Fruit fly (Drosophila melanogaster) whole organism, adult: ENCODE measurements around the gene CG12811.

Experiments used
- CG11617 ChIP-seq: fragments of 200-800 bp; sonication (Bioruptor generic); optimal IDR thresholded peaks from 2 replicates; lab custom pipeline; 2017; ENCODE audit warnings: mild to moderate bottlenecking, missing biosample characterization, missing genetic modification reagents, missing genetic modification characterization
- CG12768 ChIP-seq: fragments of 200-800 bp; sonication (Bioruptor generic); optimal IDR thresholded peaks from 2 replicates; lab custom pipeline; 2017; ENCODE audit warnings: missing biosample characterization, missing genetic modification characterization, mild to moderate bottlenecking, moderate library complexity, missing genetic modification reagents
- CG14711 ChIP-seq: fragments of 200-800 bp; sonication (Bioruptor generic); optimal IDR thresholded peaks from 2 replicates; lab custom pipeline; 2018; ENCODE audit warnings: missing biosample characterization, mild to moderate bottlenecking, missing genetic modification characterization, moderate library complexity
- CG1620 ChIP-seq: fragments of 200-800 bp; sonication (Bioruptor generic); optimal IDR thresholded peaks from 2 replicates; lab custom pipeline; 2016; ENCODE audit warnings: missing biosample characterization, missing genetic modification characterization
- CG33017 ChIP-seq: fragments of 200-800 bp; sonication (Bioruptor generic); optimal IDR thresholded peaks from 2 replicates; lab custom pipeline; 2018; ENCODE audit warnings: missing biosample characterization, mild to moderate bottlenecking, missing genetic modification characterization, moderate library complexity
- CG5204 ChIP-seq: fragments of 200-800 bp; sonication (Bioruptor generic); optimal IDR thresholded peaks from 2 replicates; lab custom pipeline; 2016; ENCODE audit warnings: missing biosample characterization, missing genetic modification characterization
- CG7045 ChIP-seq: fragments of 200-800 bp; sonication (Bioruptor generic); optimal IDR thresholded peaks from 2 replicates; lab custom pipeline; 2017; ENCODE audit warnings: missing biosample characterization, mild to moderate bottlenecking, missing genetic modification characterization
- CG7101 ChIP-seq: fragments of 200-800 bp; sonication (Bioruptor generic); optimal IDR thresholded peaks from 2 replicates; lab custom pipeline; 2018; ENCODE audit warnings: missing biosample characterization, mild to moderate bottlenecking, missing genetic modification characterization, moderate library complexity
- Clk ChIP-seq: fragments of 200-800 bp; sonication (Bioruptor generic); optimal IDR thresholded peaks from 2 replicates; lab custom pipeline; 2017; ENCODE audit warnings: missing biosample characterization, missing genetic modification characterization
- Crg-1 ChIP-seq: fragments of 200-800 bp; sonication (Bioruptor generic); optimal IDR thresholded peaks from 2 replicates; lab custom pipeline; 2016; ENCODE audit warnings: missing biosample characterization, missing genetic modification characterization
- Hr96 ChIP-seq: fragments of 200-800 bp; sonication (Bioruptor generic); optimal IDR thresholded peaks from 2 replicates; lab custom pipeline; 2016; ENCODE audit warnings: missing biosample characterization, missing genetic modification characterization
- Mnt ChIP-seq: fragments of 200-800 bp; sonication (Bioruptor generic); optimal IDR thresholded peaks from 2 replicates; lab custom pipeline; 2016; ENCODE audit warnings: missing biosample characterization, mild to moderate bottlenecking, missing genetic modification characterization
- bab1 ChIP-seq: fragments of 200-800 bp; sonication (Bioruptor generic); optimal IDR thresholded peaks from 3 replicates; lab custom pipeline; 2019; ENCODE audit warnings: missing biosample characterization, mild to moderate bottlenecking, missing genetic modification characterization, moderate library complexity
- cic ChIP-seq: fragments of 200-800 bp; sonication (Bioruptor generic); optimal IDR thresholded peaks from 2 replicates; lab custom pipeline; 2017; ENCODE audit warnings: missing biosample characterization, mild to moderate bottlenecking, missing genetic modification characterization, moderate library complexity
- cnc ChIP-seq, 2 experiments: fragments of >200 bp; optimal IDR thresholded peaks; 2 replicates each; lab custom pipeline; 2017
- kay ChIP-seq: fragments of 200-800 bp; sonication (Bioruptor generic); peaks from one replicate; lab custom pipeline; 2016; ENCODE audit warnings: missing biosample characterization, missing genetic modification characterization, borderline replicate concordance
- ovo ChIP-seq: fragments of 200-800 bp; sonication (Bioruptor generic); optimal IDR thresholded peaks from 2 replicates; lab custom pipeline; 2016; ENCODE audit warnings: missing biosample characterization, missing genetic modification characterization
- pad ChIP-seq: fragments of 200-800 bp; sonication (Bioruptor generic); optimal IDR thresholded peaks from 3 replicates; lab custom pipeline; 2017; ENCODE audit warnings: missing biosample characterization, missing genetic modification characterization, mild to moderate bottlenecking, moderate library complexity, missing genetic modification reagents
- tj ChIP-seq: fragments of 200-800 bp; sonication (Bioruptor generic); optimal IDR thresholded peaks from 3 replicates; lab custom pipeline; 2017; ENCODE audit warnings: missing biosample characterization, mild to moderate bottlenecking, missing genetic modification characterization, moderate library complexity
- toe ChIP-seq: fragments of 200-800 bp; sonication (Bioruptor generic); optimal IDR thresholded peaks from 2 replicates; lab custom pipeline; 2016; ENCODE audit warnings: missing biosample characterization, missing genetic modification characterization

Gene CG12811

DNA sequence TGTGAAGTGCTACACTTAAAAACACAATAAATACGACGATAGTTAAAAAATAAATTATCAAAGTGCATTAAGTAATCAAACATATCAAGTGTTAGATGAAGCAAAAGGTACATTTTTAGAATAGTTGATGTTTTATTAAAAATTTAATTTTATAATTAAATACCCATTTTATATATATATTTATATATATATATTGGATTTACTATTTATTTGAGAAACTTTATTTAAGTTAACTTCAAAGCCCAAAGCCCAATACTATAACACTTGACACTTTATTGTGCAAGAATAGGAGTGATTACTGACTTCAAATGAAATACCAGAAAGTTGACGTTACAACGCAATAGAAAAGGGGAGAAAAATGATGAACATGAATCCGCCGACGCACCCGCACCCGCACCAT is 22.2 kb upstream of the CG12811 start, which contains the start of gene nerfin-2:
nerfin-2 (plus strand) TSS at position 301 of the 400 bp plus-strand sequence.
- no peak for TF ChIP-seq CG14711 (tag; lab: Kevin White, UChicago)
- no peak for TF ChIP-seq CG11617 (GFP tag; lab: Kevin White, UChicago)
- TF ChIP-seq CG33017, result no peak
- no peak for TF ChIP-seq CG12768
- no peak for TF ChIP-seq Clk (GFP tag; lab: Kevin White, UChicago)
- no peak for TF ChIP-seq tj
- no peak for TF ChIP-seq bab1 (GFP tag; lab: Kevin White, UChicago)
- TF ChIP-seq CG5204, result no peak
- no peak for TF ChIP-seq Hr96 (GFP tag; lab: Kevin White, UChicago)
- TF ChIP-seq Crg-1 (GFP tag; lab: Kevin White, UChicago), result no peak
- TF ChIP-seq CG1620 (GFP tag; lab: Kevin White, UChicago), result no peak
- no peak for TF ChIP-seq ovo (GFP tag; lab: Kevin White, UChicago)
- no peak for TF ChIP-seq CG7045 (GFP tag; lab: Kevin White, UChicago)
- TF ChIP-seq kay, result no peak
- no peak for TF ChIP-seq toe (GFP tag; lab: Kevin White, UChicago)
- TF ChIP-seq cic (GFP tag; lab: Kevin White, UChicago), result no peak

DNA sequence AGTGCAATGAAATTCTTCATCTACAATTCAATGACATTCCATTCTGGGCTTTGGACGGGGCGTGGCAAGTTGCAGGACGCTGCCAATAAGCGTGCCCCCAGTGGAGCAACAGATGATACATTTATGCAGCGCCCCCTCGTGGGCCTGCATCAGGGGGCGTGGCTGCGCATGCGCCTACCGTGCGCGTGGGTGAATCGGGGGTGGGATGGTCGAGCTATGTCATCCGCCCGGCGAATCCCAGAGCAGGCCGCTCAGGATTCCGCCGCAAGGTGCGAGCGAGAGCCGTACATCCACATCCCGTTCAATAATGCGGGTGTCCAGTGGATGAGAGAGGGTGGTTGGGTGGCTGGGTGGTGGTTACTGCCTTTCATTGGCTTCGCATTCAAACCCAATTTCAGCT is 21.6 kb upstream of the CG12811 start:
- no peak for TF ChIP-seq CG14711 (tag; lab: Kevin White, UChicago)
- TF ChIP-seq CG12768, result no peak
- no peak for TF ChIP-seq CG33017
- TF ChIP-seq Crg-1 (GFP tag; lab: Kevin White, UChicago), result no peak
- TF ChIP-seq pad (GFP tag; lab: Kevin White, UChicago), result no peak
- no peak for TF ChIP-seq kay
- no peak for TF ChIP-seq cic (GFP tag; lab: Kevin White, UChicago)
- no peak for TF ChIP-seq tj
- TF ChIP-seq Hr96 (GFP tag; lab: Kevin White, UChicago), result no peak
- no peak for TF ChIP-seq ovo (GFP tag; lab: Kevin White, UChicago)
- no peak for TF ChIP-seq cnc (optimal IDR thresholded peaks at IDR 0.05; lab: Kevin White, UChicago)
- TF ChIP-seq CG11617 (GFP tag; lab: Kevin White, UChicago), result no peak
- no peak for TF ChIP-seq Mnt (GFP tag; lab: Kevin White, UChicago)
- no peak for TF ChIP-seq bab1 (GFP tag; lab: Kevin White, UChicago)
- TF ChIP-seq CG5204, result no peak
- no peak for TF ChIP-seq CG7045 (GFP tag; lab: Kevin White, UChicago)
- TF ChIP-seq CG7101 (tag; lab: Kevin White, UChicago), result no peak
- TF ChIP-seq CG1620 (GFP tag; lab: Kevin White, UChicago), result no peak
- TF ChIP-seq Clk (GFP tag; lab: Kevin White, UChicago), result no peak

DNA sequence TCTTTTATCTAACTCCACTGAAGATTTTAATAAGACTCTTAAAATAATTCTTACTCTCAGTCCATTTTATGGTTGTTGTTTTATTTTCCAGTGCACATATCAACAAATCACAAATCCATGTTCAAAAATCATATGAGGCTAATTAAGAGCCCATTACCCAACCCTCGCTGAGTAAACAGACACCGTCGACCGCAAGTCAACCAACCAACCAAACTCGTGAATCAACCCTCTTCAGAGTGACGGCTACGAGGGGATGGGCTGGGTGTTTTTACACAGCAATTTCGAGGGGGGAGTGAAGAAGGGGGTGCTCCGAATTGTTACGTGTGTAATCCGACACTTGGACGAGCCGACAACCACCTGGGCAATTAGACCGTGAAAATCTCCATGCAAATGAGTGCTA is 20.2 kb upstream of the CG12811 start:
- TF ChIP-seq CG33017, result no peak
- no peak for TF ChIP-seq CG1620 (GFP tag; lab: Kevin White, UChicago)
- no peak for TF ChIP-seq CG14711 (tag; lab: Kevin White, UChicago)
- no peak for TF ChIP-seq ovo (GFP tag; lab: Kevin White, UChicago)
- no peak for TF ChIP-seq Hr96 (GFP tag; lab: Kevin White, UChicago)
- no peak for TF ChIP-seq bab1 (GFP tag; lab: Kevin White, UChicago)
- TF ChIP-seq CG11617 (GFP tag; lab: Kevin White, UChicago), result no peak
- TF ChIP-seq Mnt (GFP tag; lab: Kevin White, UChicago), result no peak
- no peak for TF ChIP-seq pad (GFP tag; lab: Kevin White, UChicago)
- no peak for TF ChIP-seq cnc (optimal IDR thresholded peaks at IDR 0.05; lab: Kevin White, UChicago)
- TF ChIP-seq CG12768, result no peak
- TF ChIP-seq kay, result no peak
- no peak for TF ChIP-seq tj
- no peak for TF ChIP-seq cic (GFP tag; lab: Kevin White, UChicago)
- no peak for TF ChIP-seq Clk (GFP tag; lab: Kevin White, UChicago)

DNA sequence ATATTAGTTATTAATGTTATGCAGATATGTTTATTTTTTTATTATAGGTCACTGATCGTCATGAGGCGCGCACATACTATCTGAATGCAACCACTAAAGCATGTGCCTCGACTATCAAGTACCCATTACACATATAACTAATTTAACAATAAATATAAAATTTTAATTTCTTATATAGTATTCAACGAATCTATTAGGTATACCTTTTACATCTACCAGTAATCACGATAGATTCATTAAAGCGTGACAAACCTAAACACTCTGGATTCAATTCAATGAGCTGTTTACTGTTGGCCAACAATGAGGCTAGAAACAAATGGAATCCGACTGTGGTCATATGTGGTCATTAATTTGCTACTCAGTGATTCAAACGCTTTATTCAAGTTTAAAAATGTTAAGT is 19.0 kb upstream of the CG12811 start, which contains the start of gene CG33784:
CG33784 (plus strand) TSS at position 301 of the 400 bp plus-strand sequence.
- TF ChIP-seq CG33017, result no peak

DNA sequence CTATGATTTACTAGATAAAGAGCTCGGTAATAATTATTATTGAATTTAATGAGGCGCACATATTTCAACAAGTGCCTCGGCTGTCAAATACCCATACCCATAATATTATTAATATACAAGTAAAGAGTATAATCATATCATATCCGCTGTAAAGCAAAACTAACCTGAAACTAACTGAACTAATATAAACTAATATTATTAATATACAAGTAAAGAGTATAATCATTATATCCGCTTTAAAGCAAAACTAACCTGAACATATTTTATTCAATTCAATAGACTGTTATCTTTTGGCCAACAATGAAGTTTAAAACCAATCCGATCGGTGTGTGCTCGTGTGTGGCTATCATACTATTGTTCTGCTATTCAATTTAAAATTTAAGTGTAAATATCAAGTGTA is 17.9 kb upstream of the CG12811 start, which contains the start of gene CG33783:
CG33783 (plus strand) TSS at position 301 of the 400 bp plus-strand sequence.
- no peak for TF ChIP-seq CG5204
- TF ChIP-seq CG33017, result no peak
- no peak for TF ChIP-seq Hr96 (GFP tag; lab: Kevin White, UChicago)
- TF ChIP-seq kay, result no peak
- no peak for TF ChIP-seq CG7045 (GFP tag; lab: Kevin White, UChicago)
- TF ChIP-seq Clk (GFP tag; lab: Kevin White, UChicago), result no peak
- TF ChIP-seq toe (GFP tag; lab: Kevin White, UChicago), result no peak
- TF ChIP-seq ovo (GFP tag; lab: Kevin White, UChicago), result no peak
- no peak for TF ChIP-seq pad (GFP tag; lab: Kevin White, UChicago)
- TF ChIP-seq cic (GFP tag; lab: Kevin White, UChicago), result no peak
- no peak for TF ChIP-seq CG14711 (tag; lab: Kevin White, UChicago)
- TF ChIP-seq cnc (optimal IDR thresholded peaks at IDR 0.05; lab: Kevin White, UChicago), result no peak
- TF ChIP-seq Crg-1 (GFP tag; lab: Kevin White, UChicago), result no peak

DNA sequence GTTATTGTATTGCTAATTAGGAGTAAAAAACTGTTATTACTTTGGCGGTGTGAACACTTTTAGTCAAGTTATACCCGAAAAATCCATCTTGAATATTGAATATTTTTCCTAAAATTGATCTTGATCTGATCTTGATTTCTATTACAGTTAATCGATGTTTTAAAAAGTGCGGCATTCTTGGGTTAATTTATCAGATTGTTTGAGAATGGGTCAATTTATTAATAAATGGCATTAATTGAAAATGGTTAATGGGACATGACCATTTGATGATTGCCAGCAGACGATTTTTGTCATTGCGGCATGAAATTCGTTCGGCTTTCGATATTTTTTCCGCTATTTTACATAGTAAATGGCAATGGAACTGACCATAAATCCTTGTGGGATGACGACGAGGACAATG is 15.1 kb upstream of the CG12811 start, which contains the start of gene CG33631:
CG33631 (plus strand) TSS at position 301 of the 400 bp plus-strand sequence.
- TF ChIP-seq ovo (GFP tag; lab: Kevin White, UChicago) (no peak), cic (GFP tag; lab: Kevin White, UChicago) (no peak), CG14711 (tag; lab: Kevin White, UChicago) (no peak), Hr96 (GFP tag; lab: Kevin White, UChicago) (no peak), kay (no peak), CG7101 (tag; lab: Kevin White, UChicago) (no peak), Crg-1 (GFP tag; lab: Kevin White, UChicago) (no peak), tj (no peak), toe (GFP tag; lab: Kevin White, UChicago) (no peak), Mnt (GFP tag; lab: Kevin White, UChicago) (no peak), Clk (GFP tag; lab: Kevin White, UChicago) (no peak)
